Worm (Caenorhabditis elegans): ENCODE results near the gene gna-1.
"Not testable (repeated sequence)": the region's sequence is repeated elsewhere in the genome, so short reads cannot be mapped to it uniquely, and the experiment has no call there.

The gna-1 gene

DNA sequence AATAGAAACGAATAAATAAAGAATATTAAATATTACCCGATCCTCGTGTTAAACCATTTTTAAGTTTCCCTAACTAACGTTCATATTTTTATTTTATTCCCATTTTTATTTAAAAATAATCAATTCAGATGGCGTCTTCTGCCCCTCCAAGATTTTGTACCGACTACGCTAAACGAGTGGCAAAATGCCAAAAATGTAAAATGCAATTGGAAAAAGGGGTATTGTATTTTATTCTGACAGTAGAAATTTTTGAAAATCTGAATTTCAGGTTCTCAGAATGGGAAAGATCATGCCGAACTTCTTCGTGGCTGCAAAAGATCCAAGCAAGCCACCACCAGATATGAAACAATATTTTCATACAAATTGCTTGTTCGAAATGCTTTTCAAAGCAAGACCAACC is 23.0 kb upstream of the gna-1 start, which contains the start of gene K07C5.3 (continued):
- TF ChIP-seq hsf-1 (GFP tag; IDR thresholded peaks at IDR 0.05) = peak; percentile 63
- TF ChIP-seq madf-3 (GFP tag; IDR thresholded peaks at IDR 0.05) = peak; percentile 76
- peak; percentile 8 for TF ChIP-seq F52B5.7 (tag; optimal IDR thresholded peaks at IDR 0.05)
- TF ChIP-seq lin-54 (GFP tag; optimal IDR thresholded peaks at IDR 0.05) = peak; percentile 2

ce11 chrV:10341905-10342328 is 22.0 kb upstream of the gna-1 start, which contains the start of gene K07C5.13:
K07C5.13 (plus strand) TSS chrV:10342055.
- TF ChIP-seq chd-7 (tag; optimal IDR thresholded peaks at IDR 0.05) (peak; percentile 75), lag-1 (GFP tag; IDR thresholded peaks at IDR 0.05) (peak; percentile 83; the same call in 1 of the 2 replicates), Y95B8A.8 (GFP tag; IDR thresholded peaks at IDR 0.05) (peak; percentile 88), atf-7 (tag; optimal IDR thresholded peaks at IDR 0.05) (peak; percentile 64), ztf-25 (GFP tag; IDR thresholded peaks at IDR 0.05) (0 out of 2 replicates have a peak, but pooled peaks have one; percentile 68), egrh-3 (GFP tag; IDR thresholded peaks at IDR 0.05) (peak; percentile 43), aptf-2 (GFP tag; conservative IDR thresholded peaks at IDR 0.05) (peak; percentile 91), ztf-6 (GFP tag; IDR thresholded peaks at IDR 0.05) (peak; percentile 68; the same call in 1 of the 2 replicates), Y79H2A.3 (GFP tag; conservative IDR thresholded peaks at IDR 0.05) (peak; percentile 86), egl-18 (GFP tag; IDR thresholded peaks at IDR 0.05) (peak; percentile 82), cebp-1 (GFP tag; IDR thresholded peaks at IDR 0.05) (peak; percentile 69), cebp-1 (tag; optimal IDR thresholded peaks at IDR 0.05) (peak; percentile 82), madf-8 (GFP tag; conservative IDR thresholded peaks at IDR 0.05) (peak; percentile 40; the same call in 1 of the 2 replicates), hmg-20 (GFP tag; IDR thresholded peaks at IDR 0.05) (peak; percentile 83), B0035.1 (tag; optimal IDR thresholded peaks at IDR 0.05) (peak; percentile 67), bed-2 (GFP tag; IDR thresholded peaks at IDR 0.05) (peak; percentile 80; the same call in 1 of the 2 replicates), Y53G8AR.9 (GFP tag; conservative IDR thresholded peaks at IDR 0.05) (peak; percentile 95), sea-2 (GFP tag; IDR thresholded peaks at IDR 0.05) (peak; percentile 90), let-607 (tag; optimal IDR thresholded peaks at IDR 0.05) (peak in 1 of 2 experiments; percentile 0), nhr-80 (tag; optimal IDR thresholded peaks at IDR 0.05) (peak; percentile 55), ztf-26 (tag; optimal IDR thresholded peaks at IDR 0.05) (peak; percentile 91), lsl-1 (GFP tag; optimal IDR thresholded peaks at IDR 0.05) (peak; percentile 51), rcor-1 (GFP tag; IDR thresholded peaks at IDR 0.05) (peak; percentile 91), madf-10 (tag; optimal IDR thresholded peaks at IDR 0.05) (peak; percentile 38), ceh-27 (GFP tag; optimal IDR thresholded peaks at IDR 0.05) (peak; percentile 42), athp-1 (tag; optimal IDR thresholded peaks at IDR 0.05) (peak; percentile 50), D2030.7 (GFP tag; IDR thresholded peaks at IDR 0.05) (peak; percentile 95), ceh-91 (GFP tag; IDR thresholded peaks at IDR 0.05) (peak; percentile 89), gei-17 (GFP tag; optimal IDR thresholded peaks at IDR 0.05) (peak; percentile 70), ZK185.1 (tag; optimal IDR thresholded peaks at IDR 0.05; ENCODE audit: poor library complexity, severe bottlenecking) (peak; percentile 43), attf-6 (GFP tag; IDR thresholded peaks at IDR 0.05) (peak; percentile 70), lin-40 (tag; optimal IDR thresholded peaks at IDR 0.05) (peak; percentile 93), Y56A3A.18 (GFP tag; IDR thresholded peaks at IDR 0.05) (peak; percentile 89; the same call in 1 of the 2 replicates), madf-6 (GFP tag; IDR thresholded peaks at IDR 0.05) (peak; percentile 86), Y53F4B.3 (GFP tag; IDR thresholded peaks at IDR 0.05) (0 out of 2 replicates have a peak, but pooled peaks have one; percentile 45), mcd-1 (GFP tag; IDR thresholded peaks at IDR 0.05) (peak; percentile 93), lin-35 (GFP tag; optimal IDR thresholded peaks at IDR 0.05) (peak in 1 of 3 experiments; percentile 57), hsf-1 (GFP tag; IDR thresholded peaks at IDR 0.05) (peak; percentile 84), snpc-4 (tag; optimal IDR thresholded peaks at IDR 0.05) (peak in 2 of 4 experiments; percentile 69 to 72), tlf-1 (GFP tag; optimal IDR thresholded peaks at IDR 0.05) (peak; percentile 70), K11D2.4 (GFP tag; IDR thresholded peaks at IDR 0.05) (peak; percentile 96), nfyb-1 (GFP tag; IDR thresholded peaks at IDR 0.05) (peak; percentile 95), lin-54 (GFP tag; optimal IDR thresholded peaks at IDR 0.05) (peak; percentile 64)
- TF ChIP-seq snpc-4 (GFP tag; optimal IDR thresholded peaks at IDR 0.05) = not testable (repeated sequence)
